Fruit fly (Drosophila melanogaster) whole organism, adult: ENCODE results near the gene CG33285.

Experiments used
- CG11617 ChIP-seq: fragments of 200-800 bp; sonication (Bioruptor generic); optimal IDR thresholded peaks from 2 replicates; lab custom pipeline; 2017; ENCODE audit warnings: mild to moderate bottlenecking, missing biosample characterization, missing genetic modification reagents, missing genetic modification characterization
- CG12768 ChIP-seq: fragments of 200-800 bp; sonication (Bioruptor generic); optimal IDR thresholded peaks from 2 replicates; lab custom pipeline; 2017; ENCODE audit warnings: missing biosample characterization, missing genetic modification characterization, mild to moderate bottlenecking, moderate library complexity, missing genetic modification reagents
- CG14711 ChIP-seq: fragments of 200-800 bp; sonication (Bioruptor generic); optimal IDR thresholded peaks from 2 replicates; lab custom pipeline; 2018; ENCODE audit warnings: missing biosample characterization, mild to moderate bottlenecking, missing genetic modification characterization, moderate library complexity
- CG1620 ChIP-seq: fragments of 200-800 bp; sonication (Bioruptor generic); optimal IDR thresholded peaks from 2 replicates; lab custom pipeline; 2016; ENCODE audit warnings: missing biosample characterization, missing genetic modification characterization
- CG33017 ChIP-seq: fragments of 200-800 bp; sonication (Bioruptor generic); optimal IDR thresholded peaks from 2 replicates; lab custom pipeline; 2018; ENCODE audit warnings: missing biosample characterization, mild to moderate bottlenecking, missing genetic modification characterization, moderate library complexity
- CG5204 ChIP-seq: fragments of 200-800 bp; sonication (Bioruptor generic); optimal IDR thresholded peaks from 2 replicates; lab custom pipeline; 2016; ENCODE audit warnings: missing biosample characterization, missing genetic modification characterization
- CG7045 ChIP-seq: fragments of 200-800 bp; sonication (Bioruptor generic); optimal IDR thresholded peaks from 2 replicates; lab custom pipeline; 2017; ENCODE audit warnings: missing biosample characterization, mild to moderate bottlenecking, missing genetic modification characterization
- CG7101 ChIP-seq: fragments of 200-800 bp; sonication (Bioruptor generic); optimal IDR thresholded peaks from 2 replicates; lab custom pipeline; 2018; ENCODE audit warnings: missing biosample characterization, mild to moderate bottlenecking, missing genetic modification characterization, moderate library complexity
- Clk ChIP-seq: fragments of 200-800 bp; sonication (Bioruptor generic); optimal IDR thresholded peaks from 2 replicates; lab custom pipeline; 2017; ENCODE audit warnings: missing biosample characterization, missing genetic modification characterization
- Crg-1 ChIP-seq: fragments of 200-800 bp; sonication (Bioruptor generic); optimal IDR thresholded peaks from 2 replicates; lab custom pipeline; 2016; ENCODE audit warnings: missing biosample characterization, missing genetic modification characterization
- Hr96 ChIP-seq: fragments of 200-800 bp; sonication (Bioruptor generic); optimal IDR thresholded peaks from 2 replicates; lab custom pipeline; 2016; ENCODE audit warnings: missing biosample characterization, missing genetic modification characterization
- Mnt ChIP-seq: fragments of 200-800 bp; sonication (Bioruptor generic); optimal IDR thresholded peaks from 2 replicates; lab custom pipeline; 2016; ENCODE audit warnings: missing biosample characterization, mild to moderate bottlenecking, missing genetic modification characterization
- bab1 ChIP-seq: fragments of 200-800 bp; sonication (Bioruptor generic); optimal IDR thresholded peaks from 3 replicates; lab custom pipeline; 2019; ENCODE audit warnings: missing biosample characterization, mild to moderate bottlenecking, missing genetic modification characterization, moderate library complexity
- cic ChIP-seq: fragments of 200-800 bp; sonication (Bioruptor generic); optimal IDR thresholded peaks from 2 replicates; lab custom pipeline; 2017; ENCODE audit warnings: missing biosample characterization, mild to moderate bottlenecking, missing genetic modification characterization, moderate library complexity
- cnc ChIP-seq, 2 experiments: fragments of >200 bp; optimal IDR thresholded peaks; 2 replicates each; lab custom pipeline; 2017
- kay ChIP-seq: fragments of 200-800 bp; sonication (Bioruptor generic); peaks from one replicate; lab custom pipeline; 2016; ENCODE audit warnings: missing biosample characterization, missing genetic modification characterization, borderline replicate concordance
- ovo ChIP-seq: fragments of 200-800 bp; sonication (Bioruptor generic); optimal IDR thresholded peaks from 2 replicates; lab custom pipeline; 2016; ENCODE audit warnings: missing biosample characterization, missing genetic modification characterization
- pad ChIP-seq: fragments of 200-800 bp; sonication (Bioruptor generic); optimal IDR thresholded peaks from 3 replicates; lab custom pipeline; 2017; ENCODE audit warnings: missing biosample characterization, missing genetic modification characterization, mild to moderate bottlenecking, moderate library complexity, missing genetic modification reagents
- tj ChIP-seq: fragments of 200-800 bp; sonication (Bioruptor generic); optimal IDR thresholded peaks from 3 replicates; lab custom pipeline; 2017; ENCODE audit warnings: missing biosample characterization, mild to moderate bottlenecking, missing genetic modification characterization, moderate library complexity
- toe ChIP-seq: fragments of 200-800 bp; sonication (Bioruptor generic); optimal IDR thresholded peaks from 2 replicates; lab custom pipeline; 2016; ENCODE audit warnings: missing biosample characterization, missing genetic modification characterization

CG33285 gene

DNA sequence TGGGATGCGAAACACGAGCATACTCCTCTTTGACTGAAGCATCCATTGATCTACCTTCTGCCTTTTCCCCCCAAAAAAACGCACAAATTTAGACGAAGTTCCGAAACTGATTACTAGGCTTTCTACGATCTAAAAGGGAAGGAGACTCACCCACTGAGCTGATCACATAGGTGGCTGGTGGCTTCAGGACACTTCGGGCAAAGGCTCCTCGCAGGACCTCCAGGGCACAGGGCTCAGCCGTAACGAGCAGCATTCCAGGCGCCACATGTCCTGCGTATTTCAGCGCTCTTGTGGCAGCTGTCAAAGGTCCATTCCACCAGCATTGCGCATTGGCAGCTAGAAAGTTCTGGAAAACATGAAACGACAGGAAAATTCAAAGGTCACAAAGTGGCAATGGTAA is at the start of gene CG33285:
CG33285 (minus strand) TSS at position 101 of the 400 bp plus-strand sequence.
- TF ChIP-seq CG1620 (GFP tag; lab: Kevin White, UChicago) (no peak), pad (GFP tag; lab: Kevin White, UChicago) (no peak), kay (GFP tag; lab: Kevin White, UChicago) (no peak), bab1 (GFP tag; lab: Kevin White, UChicago) (no peak), cic (no peak), Clk (GFP tag; lab: Kevin White, UChicago) (no peak), CG14711 (tag; lab: Kevin White, UChicago) (no peak), CG33017 (tag; lab: Kevin White, UChicago) (no peak), ovo (GFP tag; lab: Kevin White, UChicago) (no peak), CG7101 (tag; lab: Kevin White, UChicago) (no peak), CG7045 (GFP tag; lab: Kevin White, UChicago) (no peak), tj (GFP tag; lab: Kevin White, UChicago) (no peak), Mnt (GFP tag; lab: Kevin White, UChicago) (no peak), cnc (optimal IDR thresholded peaks at IDR 0.05; lab: Kevin White, UChicago) (no peak), toe (GFP tag; lab: Kevin White, UChicago) (no peak), CG5204 (GFP tag; lab: Kevin White, UChicago) (no peak), Crg-1 (no peak)

DNA sequence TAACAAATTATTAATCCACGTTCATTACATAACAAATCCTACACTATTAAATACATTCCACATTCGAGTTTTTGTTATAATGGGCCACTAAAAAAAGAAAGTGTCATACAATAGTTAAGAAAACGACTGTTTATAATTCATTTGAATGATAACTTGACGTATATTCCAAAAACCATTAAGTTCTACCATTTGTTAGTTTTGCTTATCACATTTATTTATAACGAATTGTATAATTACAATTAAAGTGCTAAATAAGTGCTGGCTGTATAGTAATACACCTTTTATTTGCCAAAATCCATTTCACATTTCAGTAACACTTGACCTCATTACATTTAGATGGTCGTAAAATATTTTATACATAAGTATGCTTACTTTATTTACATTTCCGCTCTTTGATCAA is 47.5 kb upstream of the CG33285 start, which contains the start of gene CG10565:
CG10565 (minus strand) TSS at position 101 of the 400 bp plus-strand sequence.
- TF ChIP-seq cnc (optimal IDR thresholded peaks at IDR 0.05; lab: Kevin White, UChicago) (no peak), CG5204 (GFP tag; lab: Kevin White, UChicago) (peak; percentile 36)

DNA sequence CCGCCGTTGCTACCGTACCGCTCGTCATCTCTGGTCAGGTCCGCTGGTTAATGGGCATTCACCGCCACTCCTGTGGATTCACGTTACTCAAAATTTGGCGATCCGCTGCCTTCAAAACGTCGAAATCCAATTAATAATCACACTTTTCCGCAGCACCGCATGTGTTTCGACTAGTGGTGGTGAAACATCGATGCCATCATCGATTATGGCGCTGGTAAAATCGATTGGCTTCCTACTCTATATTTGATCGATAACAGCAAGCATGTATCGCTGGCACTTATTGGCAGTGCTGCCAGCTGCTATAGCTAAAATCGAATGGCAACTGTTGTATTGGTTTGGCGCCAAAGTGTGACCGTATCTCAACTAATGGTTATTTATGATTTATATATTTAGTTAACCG is 47.1 kb upstream of the CG33285 start:
- TF ChIP-seq tj (GFP tag; lab: Kevin White, UChicago): peak; percentile 5
- peak; percentile 62 for TF ChIP-seq bab1 (GFP tag; lab: Kevin White, UChicago)
- TF ChIP-seq ovo (GFP tag; lab: Kevin White, UChicago): peak; percentile 44
- peak; percentile 18 for TF ChIP-seq CG1620 (GFP tag; lab: Kevin White, UChicago)
- TF ChIP-seq CG7101 (tag; lab: Kevin White, UChicago): peak; percentile 53
- peak; percentile 66 for TF ChIP-seq toe (GFP tag; lab: Kevin White, UChicago)
- peak; percentile 15 for TF ChIP-seq pad (GFP tag; lab: Kevin White, UChicago)
- peak; percentile 60 for TF ChIP-seq kay (GFP tag; lab: Kevin White, UChicago)
- TF ChIP-seq Hr96 (GFP tag; lab: Kevin White, UChicago): peak; percentile 22
- TF ChIP-seq CG14711 (tag; lab: Kevin White, UChicago): peak; percentile 20
- TF ChIP-seq Clk (GFP tag; lab: Kevin White, UChicago): no peak
- TF ChIP-seq cic: peak; percentile 21
- TF ChIP-seq CG11617: no peak
- no peak for TF ChIP-seq CG33017 (tag; lab: Kevin White, UChicago)
- TF ChIP-seq Mnt (GFP tag; lab: Kevin White, UChicago): peak; percentile 93
- no peak for TF ChIP-seq CG5204 (GFP tag; lab: Kevin White, UChicago)

DNA sequence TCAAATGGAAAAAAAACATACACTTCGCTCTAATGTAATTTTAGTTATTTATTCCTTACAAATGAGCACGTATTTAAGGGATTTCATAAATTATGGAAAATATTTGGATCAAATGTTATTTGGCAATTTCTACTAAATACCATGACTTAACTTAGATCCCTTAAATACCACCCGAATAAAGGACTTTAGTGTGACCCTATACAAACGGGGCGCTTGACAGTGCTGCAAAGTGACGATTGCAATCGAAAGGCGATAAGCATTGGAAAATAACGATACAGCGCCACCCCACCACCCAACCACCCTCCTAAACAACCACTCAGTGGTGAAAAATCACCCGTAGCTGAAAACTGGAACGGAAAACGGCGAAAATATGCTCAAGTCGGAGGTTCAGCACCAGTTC is 42.6 kb upstream of the CG33285 start, which contains the start of gene ICA69:
ICA69 (plus strand) TSS at position 20 of the 400 bp plus-strand sequence.
- TF ChIP-seq CG33017 (tag; lab: Kevin White, UChicago) (no peak), toe (GFP tag; lab: Kevin White, UChicago) (no peak), CG1620 (GFP tag; lab: Kevin White, UChicago) (no peak), CG12768 (GFP tag; lab: Kevin White, UChicago) (no peak), Clk (GFP tag; lab: Kevin White, UChicago) (no peak), CG14711 (tag; lab: Kevin White, UChicago) (no peak), bab1 (GFP tag; lab: Kevin White, UChicago) (no peak), cic (no peak), tj (GFP tag; lab: Kevin White, UChicago) (no peak), cnc (optimal IDR thresholded peaks at IDR 0.05; lab: Kevin White, UChicago) (no peak), CG5204 (GFP tag; lab: Kevin White, UChicago) (no peak), CG7045 (GFP tag; lab: Kevin White, UChicago) (no peak), CG7101 (tag; lab: Kevin White, UChicago) (no peak)

- TF ChIP-seq cic (no peak), kay (GFP tag; lab: Kevin White, UChicago) (peak; percentile 34), tj (GFP tag; lab: Kevin White, UChicago) (peak; percentile 19), CG5204 (GFP tag; lab: Kevin White, UChicago) (no peak)
Observed at dm6 chr3L:21130839-21131410, 42.1 kb upstream of the CG33285 start, which contains the start of gene ko. ko (minus strand) TSS chr3L:21131159.

- TF ChIP-seq toe (GFP tag; lab: Kevin White, UChicago): no peak
- TF ChIP-seq Hr96 (GFP tag; lab: Kevin White, UChicago): no peak
- no peak for TF ChIP-seq cic
- TF ChIP-seq tj (GFP tag; lab: Kevin White, UChicago): peak; percentile 63
- no peak for TF ChIP-seq Crg-1
- TF ChIP-seq CG5204 (GFP tag; lab: Kevin White, UChicago): no peak
- TF ChIP-seq CG7101 (tag; lab: Kevin White, UChicago): no peak
- TF ChIP-seq bab1 (GFP tag; lab: Kevin White, UChicago): no peak
Observed at dm6 chr3L:21129682-21130081, 40.9 kb upstream of the CG33285 start.
